Worm (Caenorhabditis elegans): ENCODE measurements around the gene T11F9.7.

T11F9.7 gene

DNA sequence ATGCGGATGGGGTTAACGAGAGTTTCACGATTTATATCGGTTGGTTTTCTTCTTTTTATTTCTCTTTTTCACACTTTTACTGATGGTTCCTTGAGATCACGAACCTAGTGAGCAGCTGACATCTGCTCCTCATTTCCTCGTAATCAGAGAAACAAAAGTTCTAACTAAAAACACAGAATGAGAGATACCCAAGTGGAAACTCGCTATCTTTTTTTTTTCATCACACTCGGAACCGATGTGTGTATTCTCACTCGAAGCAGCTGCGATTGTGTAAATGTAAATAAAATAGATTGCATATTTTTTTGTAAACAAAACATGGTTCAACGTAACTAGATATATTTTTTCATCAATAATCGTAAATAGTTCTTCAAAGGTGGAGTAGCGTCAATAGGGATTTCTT is 30.6 kb downstream of the T11F9.7 start:
- no peak for TF ChIP-seq unc-62 (GFP tag; optimal IDR thresholded peaks at IDR 0.05)

DNA sequence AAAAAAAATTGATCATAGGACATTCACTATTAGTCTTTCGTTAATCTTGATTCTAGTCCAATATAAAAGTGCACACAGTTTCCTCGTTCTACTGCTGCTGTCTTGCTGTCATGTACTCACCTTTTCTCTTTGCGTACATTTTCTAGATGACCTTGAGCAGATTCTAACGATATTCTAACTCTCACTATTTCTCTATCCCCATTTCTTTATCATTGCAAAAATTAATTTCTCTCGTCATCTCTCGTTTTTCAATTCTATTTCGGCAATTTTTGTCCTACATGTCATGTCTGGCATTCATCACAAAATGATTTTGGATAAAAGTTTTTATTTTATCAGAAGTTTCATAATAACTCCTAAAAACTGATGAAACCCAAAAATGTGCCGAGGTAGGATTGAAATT is 33.0 kb downstream of the T11F9.7 start, which contains the start of gene ttll-5:
Gene ttll-5, plus strand, starts transcription at position 288 of the 400 bp plus-strand sequence.
- no peak for TF ChIP-seq unc-62 (GFP tag; optimal IDR thresholded peaks at IDR 0.05)

DNA sequence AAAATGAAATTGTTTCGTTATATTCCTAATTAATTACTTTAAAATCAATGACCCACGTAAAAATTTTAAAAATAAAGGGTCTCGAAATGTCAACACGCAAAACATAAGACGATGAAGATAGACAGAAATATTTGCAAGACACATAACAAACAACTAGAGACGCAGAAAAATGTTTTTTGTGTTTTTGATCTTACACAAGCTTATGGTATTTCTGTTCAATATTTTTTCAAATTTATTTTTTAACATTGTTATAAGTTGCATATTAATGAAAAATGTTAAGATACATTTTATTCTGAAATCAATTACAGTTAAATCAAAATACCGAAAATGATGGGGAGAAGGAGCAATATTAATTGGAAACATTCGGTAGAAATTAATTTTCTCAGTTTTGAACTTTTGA is 37.7 kb downstream of the T11F9.7 start, which contains the start of gene C55A6.3:
Gene C55A6.3, minus strand, starts transcription at position 101 of the 400 bp plus-strand sequence.
- no peak for TF ChIP-seq unc-62 (GFP tag; optimal IDR thresholded peaks at IDR 0.05)

DNA sequence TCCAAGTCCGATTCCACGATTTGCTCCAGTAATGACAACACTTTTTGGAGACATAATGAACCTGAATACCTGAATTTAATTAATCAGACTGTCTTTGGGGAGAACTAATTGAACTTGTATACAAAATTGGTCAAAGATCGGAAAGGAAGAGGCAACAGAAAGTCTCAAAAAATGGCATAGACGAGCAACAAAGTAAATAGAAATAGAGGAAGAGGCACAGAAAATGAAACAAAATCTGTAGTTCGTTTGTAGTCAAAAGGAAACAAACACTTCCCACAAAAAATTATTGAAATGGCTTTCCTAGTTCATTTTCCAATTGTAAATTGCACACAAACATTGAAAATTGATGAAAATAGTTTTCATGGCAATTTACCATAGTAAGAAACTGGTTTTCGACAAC is 38.9 kb downstream of the T11F9.7 start, which contains the start of gene C55A6.6:
Gene C55A6.6, minus strand, starts transcription at position 61 of the 400 bp plus-strand sequence.
- TF ChIP-seq unc-62 (GFP tag; optimal IDR thresholded peaks at IDR 0.05) = no peak

DNA sequence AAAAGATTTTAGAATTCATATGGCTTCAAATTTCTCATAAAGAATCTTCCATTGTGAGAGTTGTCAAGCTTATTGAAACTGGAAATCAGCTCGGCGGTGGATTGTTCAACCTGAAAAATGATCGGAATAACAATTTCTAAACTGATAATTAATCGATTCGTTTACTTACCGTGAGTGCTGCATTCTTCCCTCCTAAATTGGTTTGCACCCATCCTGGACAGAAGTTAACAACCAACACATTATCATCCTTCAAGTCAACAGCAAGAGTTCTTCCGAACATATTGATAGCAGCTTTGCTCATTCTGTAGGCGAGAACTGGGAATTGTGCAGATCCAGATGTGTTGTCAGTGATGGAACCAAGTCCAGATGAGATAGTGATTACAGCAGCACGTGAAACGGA is 39.4 kb downstream of the T11F9.7 start:
- TF ChIP-seq unc-62 (GFP tag; optimal IDR thresholded peaks at IDR 0.05) = no peak

DNA sequence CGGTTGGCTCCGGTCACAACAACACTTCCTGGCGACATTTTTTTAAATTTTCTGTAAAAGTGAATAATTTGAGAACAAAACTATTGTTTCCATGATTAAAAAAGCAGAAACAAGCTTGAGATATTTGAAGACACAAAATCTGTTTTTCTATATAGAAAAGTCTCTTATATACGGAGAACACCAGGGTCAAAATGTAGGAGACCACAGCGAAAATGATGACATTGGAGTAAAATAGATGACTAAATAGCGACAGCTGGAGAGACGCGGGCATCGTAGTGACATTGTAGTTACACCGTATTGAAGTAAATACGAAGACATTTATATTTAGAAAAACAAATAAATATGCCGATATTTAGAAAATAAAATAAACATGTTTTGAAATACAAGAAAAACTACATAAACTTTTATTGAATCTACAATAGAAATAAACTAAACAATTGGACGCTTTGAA is 40.4 kb downstream of the T11F9.7 start, which contains the start of gene sdz-8:
Gene sdz-8, minus strand, starts transcription at position 51 of the 451 bp plus-strand sequence.
- no peak for TF ChIP-seq unc-62 (GFP tag; optimal IDR thresholded peaks at IDR 0.05)

DNA sequence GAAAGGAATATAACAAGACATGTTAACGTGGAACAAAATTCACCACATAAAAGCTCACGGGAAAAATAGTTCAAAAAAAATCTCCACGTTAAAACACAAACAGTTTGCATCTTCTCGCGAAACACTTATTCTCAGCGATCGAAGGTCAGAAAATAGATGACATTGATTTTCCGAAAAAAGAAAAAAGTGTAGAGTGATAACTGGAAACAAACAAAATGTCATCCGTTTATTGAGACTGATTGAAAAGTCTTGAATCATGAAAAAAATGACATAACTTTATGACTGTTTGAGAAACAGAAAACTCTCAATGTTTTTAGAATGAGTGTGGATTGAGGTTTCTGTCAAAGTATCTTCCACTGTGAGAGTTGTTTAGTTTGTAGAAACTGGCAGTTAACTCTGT is 42.1 kb downstream of the T11F9.7 start, which contains the start of gene C55A6.4:
Gene C55A6.4, minus strand, starts transcription at position 101 of the 400 bp plus-strand sequence.
- no peak for TF ChIP-seq unc-62 (GFP tag; optimal IDR thresholded peaks at IDR 0.05)

DNA sequence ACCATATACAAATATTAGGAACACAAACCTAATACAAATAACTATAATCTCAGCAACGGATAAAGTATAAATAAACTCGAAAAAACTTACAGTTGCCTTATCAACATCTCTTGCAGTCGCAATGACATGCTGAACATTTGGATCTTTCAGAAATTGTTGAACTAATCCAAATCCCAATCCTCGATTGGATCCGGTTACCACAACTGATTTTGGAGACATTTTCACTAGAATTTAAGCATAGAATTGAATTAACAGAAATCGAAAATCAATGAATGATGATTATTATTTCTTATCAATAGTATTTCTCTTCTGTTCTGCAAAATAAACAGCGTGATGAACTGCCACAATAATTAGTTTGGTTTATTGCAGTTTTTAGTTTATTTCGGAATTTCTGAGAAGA is 44.5 kb downstream of the T11F9.7 start, which contains the start of the genes C55A6.11 and C55A6.7:
Gene C55A6.11, plus strand, starts transcription at position 301 of the 400 bp plus-strand sequence.
Gene C55A6.7, minus strand, starts transcription at position 316 of the 400 bp plus-strand sequence.
- no peak for TF ChIP-seq unc-62 (GFP tag; optimal IDR thresholded peaks at IDR 0.05)

DNA sequence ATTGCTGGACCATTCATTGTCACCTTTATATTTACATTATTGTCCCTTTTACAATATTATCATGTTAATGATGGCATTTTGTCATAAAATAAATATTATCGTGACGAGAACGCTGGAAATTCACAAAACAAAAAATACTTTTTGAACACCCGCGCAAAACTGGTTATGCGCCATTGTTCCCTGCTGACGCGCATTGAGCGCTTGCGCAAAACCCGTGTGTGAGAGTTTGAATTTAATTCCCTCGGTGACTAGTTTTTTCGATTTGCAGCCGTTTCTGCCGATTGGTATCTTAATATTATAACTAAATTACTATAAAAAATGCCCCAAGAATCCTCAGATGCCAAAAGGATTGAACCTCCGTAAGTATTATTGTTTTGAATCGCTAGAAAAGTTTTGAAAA is 45.7 kb downstream of the T11F9.7 start, which contains the start of gene pafo-1:
Gene pafo-1, plus strand, starts transcription at position 256 of the 400 bp plus-strand sequence.
- no peak for TF ChIP-seq unc-62 (GFP tag; optimal IDR thresholded peaks at IDR 0.05)

DNA sequence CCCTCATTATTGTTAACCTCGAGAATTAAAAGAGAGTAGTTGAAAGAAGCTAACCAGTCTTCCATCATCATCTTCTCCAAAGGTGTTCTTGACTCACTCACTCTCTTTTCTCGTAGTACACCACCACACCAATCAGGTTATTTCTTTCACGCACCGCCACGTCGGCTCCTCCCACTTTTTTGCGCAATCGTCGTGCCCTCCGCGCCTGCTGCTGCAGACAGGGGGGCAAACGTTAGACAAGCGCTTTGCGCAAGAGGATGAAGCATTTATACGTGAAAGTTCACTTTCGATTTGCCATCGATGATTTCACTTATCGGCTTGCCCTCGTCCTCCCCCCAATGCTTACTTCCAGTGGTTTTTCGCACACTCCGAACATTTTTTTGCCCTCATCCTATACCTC is 49.6 kb downstream of the T11F9.7 start:
- TF ChIP-seq unc-62 (GFP tag; optimal IDR thresholded peaks at IDR 0.05) = no peak
